Worm (Caenorhabditis elegans): ENCODE measurements around the gene F32D1.8.

- TF ChIP-seq nhr-76 (tag; optimal IDR thresholded peaks at IDR 0.05): no peak
- TF ChIP-seq nhr-84 (tag; optimal IDR thresholded peaks at IDR 0.05): no peak
- TF ChIP-seq snpc-4 (tag; optimal IDR thresholded peaks at IDR 0.05): no peak
- no peak for TF ChIP-seq unc-62 (GFP tag; optimal IDR thresholded peaks at IDR 0.05)
- no peak for TF ChIP-seq blmp-1 (tag; optimal IDR thresholded peaks at IDR 0.05)
- no peak for TF ChIP-seq dpl-1 (GFP tag; optimal IDR thresholded peaks at IDR 0.05)
- no peak for TF ChIP-seq aha-1 (tag; optimal IDR thresholded peaks at IDR 0.05)
- TF ChIP-seq ceh-63 (GFP tag; optimal IDR thresholded peaks at IDR 0.05): no peak
- no peak for TF ChIP-seq ztf-11 (tag; optimal IDR thresholded peaks at IDR 0.05)
- no peak for TF ChIP-seq efl-3 (GFP tag; optimal IDR thresholded peaks at IDR 0.05)
- no peak for TF ChIP-seq lin-39 (tag; optimal IDR thresholded peaks at IDR 0.05)
- TF ChIP-seq aly-2 (tag; optimal IDR thresholded peaks at IDR 0.05): no peak
- TF ChIP-seq tbx-2 (tag; optimal IDR thresholded peaks at IDR 0.05): no peak
Observed at ce11 chrV:4364517-4364916, 13.0 kb downstream of the F32D1.8 start, which contains the start of gene grl-13.
